Fruit fly (Drosophila melanogaster) whole organism, embryonic: ENCODE results near the gene PAN3.
A peak's percentile ranks its signal among the peaks of the same experiment; 100 is the strongest.

Source experiments
- Abd-B ChIP-seq: fragments of 200-800 bp; sonication (Bioruptor generic); optimal IDR thresholded peaks from 2 replicates; lab custom pipeline; 2018; ENCODE audit warnings: missing biosample characterization, mild to moderate bottlenecking, missing genetic modification characterization, moderate library complexity
- Ada2b ChIP-seq: fragments of 200-800 bp; sonication (Bioruptor generic); IDR thresholded peaks from 2 replicates; pipeline ENCODE4 v1.3.6; 2022; ENCODE audit warnings: missing biosample characterization, missing genetic modification characterization
- Blimp-1 ChIP-seq: fragments of 200-800 bp; sonication (Bioruptor generic); optimal IDR thresholded peaks from 3 replicates; lab custom pipeline; 2018; ENCODE audit warnings: missing biosample characterization, missing genetic modification characterization, mild to moderate bottlenecking, moderate library complexity, missing genetic modification reagents
- CG10147 ChIP-seq: fragments of 200-800 bp; sonication (Bioruptor generic); optimal IDR thresholded peaks from 2 replicates; lab custom pipeline; 2019; ENCODE audit warnings: missing biosample characterization, mild to moderate bottlenecking, missing genetic modification characterization, moderate library complexity
- CG10565 ChIP-seq: fragments of 200-800 bp; sonication (Bioruptor generic); optimal IDR thresholded peaks from 3 replicates; lab custom pipeline; 2016; ENCODE audit warnings: missing biosample characterization, mild to moderate bottlenecking, missing genetic modification characterization
- CG13624 ChIP-seq: fragments of 200-800 bp; sonication (Bioruptor generic); optimal IDR thresholded peaks from 2 replicates; lab custom pipeline; 2016; ENCODE audit warnings: missing biosample characterization, missing genetic modification characterization
- CG14441 ChIP-seq: fragments of 200-800 bp; sonication (Bioruptor generic); IDR thresholded peaks from 2 replicates; pipeline ENCODE4 v1.3.6; 2022; ENCODE audit warnings: missing biosample characterization, missing genetic modification characterization
- CG14667 ChIP-seq: fragments of 200-800 bp; sonication (Bioruptor generic); IDR thresholded peaks from 2 replicates; pipeline ENCODE4 v1.3.6; 2022; ENCODE audit warnings: missing biosample characterization, missing genetic modification characterization
- CG16863 ChIP-seq: fragments of 200-800 bp; sonication (Bioruptor generic); optimal IDR thresholded peaks from 3 replicates; lab custom pipeline; 2016; ENCODE audit warnings: missing biosample characterization, missing genetic modification characterization
- CG17186 ChIP-seq: fragments of 200-800 bp; sonication (Bioruptor generic); optimal IDR thresholded peaks from 3 replicates; lab custom pipeline; 2017; ENCODE audit warnings: missing biosample characterization, missing genetic modification reagents, missing genetic modification characterization
- CG17612 ChIP-seq: fragments of 200-800 bp; sonication (Bioruptor generic); IDR thresholded peaks from 2 replicates; pipeline ENCODE4 v1.3.6; 2022; ENCODE audit warnings: missing biosample characterization, missing genetic modification characterization
- CG17829 ChIP-seq: fragments of 200-800 bp; optimal IDR thresholded peaks from 2 replicates; lab custom pipeline; 2019; ENCODE audit warnings: missing biosample characterization, mild to moderate bottlenecking, missing genetic modification characterization, moderate library complexity
- CG1792 ChIP-seq: fragments of 200-800 bp; sonication (Bioruptor generic); optimal IDR thresholded peaks from 2 replicates; lab custom pipeline; 2016; ENCODE audit warnings: missing biosample characterization, missing genetic modification characterization
- CG18011 ChIP-seq: fragments of 200-800 bp; sonication (Bioruptor generic); optimal IDR thresholded peaks from 2 replicates; lab custom pipeline; 2017; ENCODE audit warnings: missing biosample characterization, missing genetic modification characterization, mild to moderate bottlenecking, moderate library complexity, missing genotype
- CG2116 ChIP-seq: fragments of 200-800 bp; sonication (Bioruptor generic); optimal IDR thresholded peaks from 3 replicates; lab custom pipeline; 2018; ENCODE audit warnings: missing biosample characterization, mild to moderate bottlenecking, missing genetic modification characterization
- CG34376 ChIP-seq: fragments of 200-800 bp; sonication (Bioruptor generic); optimal IDR thresholded peaks from 2 replicates; lab custom pipeline; 2018; ENCODE audit warnings: missing biosample characterization, mild to moderate bottlenecking, missing genetic modification characterization
- CG4707 ChIP-seq: fragments of 200-800 bp; sonication (Bioruptor generic); optimal IDR thresholded peaks from 2 replicates; lab custom pipeline; 2018; ENCODE audit warnings: missing biosample characterization, mild to moderate bottlenecking, missing genetic modification characterization, moderate library complexity
- CG6254 ChIP-seq: fragments of 200-800 bp; sonication (Bioruptor generic); optimal IDR thresholded peaks from 3 replicates; lab custom pipeline; 2017; ENCODE audit warnings: mild to moderate bottlenecking, missing biosample characterization, missing genetic modification reagents, missing genetic modification characterization
- CG6689 ChIP-seq: fragments of 200-800 bp; sonication (Bioruptor generic); IDR thresholded peaks from 2 replicates; pipeline ENCODE4 v1.3.6; 2022; ENCODE audit warnings: missing biosample characterization, missing genetic modification characterization
- CG6791 ChIP-seq: fragments of 200-800 bp; sonication (Bioruptor generic); IDR thresholded peaks from 3 replicates; pipeline ENCODE4 v1.3.6; 2022; ENCODE audit warnings: missing biosample characterization, missing genetic modification characterization; ENCODE audit not compliant: partially characterized antibody
- CG6813 ChIP-seq: fragments of 200-800 bp; sonication (Bioruptor generic); optimal IDR thresholded peaks from 2 replicates; lab custom pipeline; 2017; ENCODE audit warnings: missing biosample characterization, missing genetic modification characterization, mild to moderate bottlenecking, moderate library complexity, missing genetic modification reagents
- CG7372 ChIP-seq: fragments of 200-800 bp; sonication (Bioruptor generic); IDR thresholded peaks from 2 replicates; pipeline ENCODE4 v1.3.6; 2022; ENCODE audit warnings: missing biosample characterization, missing genetic modification characterization
- CG7745 ChIP-seq: fragments of 200-800 bp; sonication (Bioruptor generic); optimal IDR thresholded peaks from 2 replicates; lab custom pipeline; 2018; ENCODE audit warnings: missing biosample characterization, mild to moderate bottlenecking, missing genetic modification characterization, moderate library complexity
- CG8089 ChIP-seq: fragments of 200-800 bp; sonication (Bioruptor generic); optimal IDR thresholded peaks from 3 replicates; lab custom pipeline; 2016; ENCODE audit warnings: missing biosample characterization, missing genetic modification characterization
- CG9215 ChIP-seq: fragments of 200-800 bp; sonication (Bioruptor generic); IDR thresholded peaks from 2 replicates; pipeline ENCODE4 v1.3.6; 2022; ENCODE audit warnings: missing biosample characterization, missing genetic modification characterization
- ERR ChIP-seq: fragments of 200-800 bp; sonication (Bioruptor generic); optimal IDR thresholded peaks from 2 replicates; lab custom pipeline; 2016; ENCODE audit warnings: missing biosample characterization, missing genetic modification characterization
- GATAe ChIP-seq: fragments of 200-800 bp; sonication (Bioruptor generic); conservative IDR thresholded peaks from 2 replicates; pipeline ENCODE4 v1.3.6; 2022; ENCODE audit warnings: missing biosample characterization, missing genetic modification characterization
- Gsc ChIP-seq: fragments of 200-800 bp; sonication (Bioruptor generic); IDR thresholded peaks from 2 replicates; pipeline ENCODE4 v1.3.6; 2022; ENCODE audit warnings: missing biosample characterization, missing genetic modification characterization
- HHEX ChIP-seq: fragments of 200-800 bp; sonication (Bioruptor generic); optimal IDR thresholded peaks from 3 replicates; lab custom pipeline; 2017; ENCODE audit warnings: missing biosample characterization, mild to moderate bottlenecking, missing genetic modification characterization, missing genetic modification reagents
- Hey ChIP-seq: fragments of 200-800 bp; sonication (Bioruptor generic); optimal IDR thresholded peaks from 3 replicates; lab custom pipeline; 2018; ENCODE audit warnings: missing biosample characterization, mild to moderate bottlenecking, missing genetic modification characterization
- Hr39 ChIP-seq: fragments of >200 bp; optimal IDR thresholded peaks from 2 replicates; lab custom pipeline; 2017
- Hr51 ChIP-seq, 2 experiments: fragments of 200-800 bp; sonication (Bioruptor generic); optimal IDR thresholded peaks; 2 replicates in 1 of 2; 3 replicates in 1 of 2; lab custom pipeline; 2016 to 2018; ENCODE audit warnings: missing biosample characterization in 2 of 2, missing genetic modification characterization in 2 of 2, mild to moderate bottlenecking in 1 of 2, moderate library complexity in 1 of 2
- Mes4 ChIP-seq: fragments of 200-800 bp; sonication (Bioruptor generic); optimal IDR thresholded peaks from 2 replicates; lab custom pipeline; 2016; ENCODE audit warnings: missing biosample characterization, missing genetic modification characterization
- Optix ChIP-seq: fragments of 200-800 bp; sonication (Bioruptor generic); IDR thresholded peaks from 3 replicates; pipeline ENCODE4 v1.3.6; 2022; ENCODE audit warnings: missing biosample characterization, missing genetic modification characterization
- Scr ChIP-seq: fragments of 200-800 bp; sonication (Bioruptor generic); IDR thresholded peaks from 2 replicates; pipeline ENCODE4 v1.3.6; 2022; ENCODE audit warnings: missing biosample characterization, missing genetic modification characterization; ENCODE audit not compliant: partially characterized antibody
- Side ChIP-seq: fragments of 200-800 bp; sonication (Bioruptor generic); optimal IDR thresholded peaks from 2 replicates; lab custom pipeline; 2016; ENCODE audit warnings: missing biosample characterization, missing genetic modification characterization
- Six4 ChIP-seq: fragments of 200-800 bp; sonication (Bioruptor generic); optimal IDR thresholded peaks from 2 replicates; lab custom pipeline; 2016; ENCODE audit warnings: missing biosample characterization, missing genetic modification characterization
- Tbp ChIP-seq: fragments of >200 bp; optimal IDR thresholded peaks from 2 replicates; lab custom pipeline; 2018; ENCODE audit warnings: missing biosample characterization, missing genetic modification characterization
- ab ChIP-seq: fragments of 200-800 bp; sonication (Bioruptor generic); optimal IDR thresholded peaks from 2 replicates; lab custom pipeline; 2016; ENCODE audit warnings: missing biosample characterization, missing genetic modification characterization
- aop ChIP-seq: fragments of 200-800 bp; sonication (Bioruptor generic); IDR thresholded peaks from 2 replicates; pipeline ENCODE4 v1.3.6; 2022; ENCODE audit warnings: missing biosample characterization, missing genetic modification characterization
- br ChIP-seq: fragments of >200 bp; optimal IDR thresholded peaks from 2 replicates; lab custom pipeline; 2017
- dm ChIP-seq: fragments of 200-800 bp; sonication (Bioruptor generic); optimal IDR thresholded peaks from 3 replicates; lab custom pipeline; 2016; ENCODE audit warnings: missing biosample characterization, missing genetic modification characterization
- ind ChIP-seq: fragments of 200-800 bp; sonication (Bioruptor generic); optimal IDR thresholded peaks from 3 replicates; lab custom pipeline; 2016; ENCODE audit warnings: missing biosample characterization, missing genetic modification characterization
- otp ChIP-seq: fragments of 200-800 bp; sonication (Bioruptor generic); IDR thresholded peaks from 3 replicates; pipeline ENCODE4, ENCODE4 v1.3.6; 2022; ENCODE audit warnings: missing biosample characterization, missing genetic modification characterization
- row ChIP-seq: fragments of 200-800 bp; sonication (Bioruptor generic); IDR thresholded peaks from 3 replicates; pipeline ENCODE4 v1.3.6; 2022; ENCODE audit warnings: missing biosample characterization, missing genetic modification characterization
- sd ChIP-seq: fragments of 200-800 bp; sonication (Bioruptor generic); optimal IDR thresholded peaks from 3 replicates; lab custom pipeline; 2018; ENCODE audit warnings: missing biosample characterization, mild to moderate bottlenecking, missing genetic modification characterization, moderate library complexity
- slp2 ChIP-seq: fragments of 200-800 bp; sonication (Bioruptor generic); optimal IDR thresholded peaks from 2 replicates; lab custom pipeline; 2016; ENCODE audit warnings: missing biosample characterization, missing genetic modification characterization
- sna ChIP-seq: fragments of 200-800 bp; sonication (Bioruptor generic); IDR thresholded peaks from 2 replicates; pipeline ENCODE4 v1.3.6; 2022; ENCODE audit warnings: missing biosample characterization, missing genetic modification characterization; ENCODE audit not compliant: partially characterized antibody
- trem ChIP-seq: fragments of 200-800 bp; optimal IDR thresholded peaks from 3 replicates; lab custom pipeline; 2019; ENCODE audit warnings: missing biosample characterization, mild to moderate bottlenecking, missing genetic modification characterization, moderate library complexity
- trh ChIP-seq: fragments of 200-800 bp; sonication (Bioruptor generic); optimal IDR thresholded peaks from 2 replicates; lab custom pipeline; 2016; ENCODE audit warnings: missing biosample characterization, missing genetic modification characterization

The PAN3 gene

DNA sequence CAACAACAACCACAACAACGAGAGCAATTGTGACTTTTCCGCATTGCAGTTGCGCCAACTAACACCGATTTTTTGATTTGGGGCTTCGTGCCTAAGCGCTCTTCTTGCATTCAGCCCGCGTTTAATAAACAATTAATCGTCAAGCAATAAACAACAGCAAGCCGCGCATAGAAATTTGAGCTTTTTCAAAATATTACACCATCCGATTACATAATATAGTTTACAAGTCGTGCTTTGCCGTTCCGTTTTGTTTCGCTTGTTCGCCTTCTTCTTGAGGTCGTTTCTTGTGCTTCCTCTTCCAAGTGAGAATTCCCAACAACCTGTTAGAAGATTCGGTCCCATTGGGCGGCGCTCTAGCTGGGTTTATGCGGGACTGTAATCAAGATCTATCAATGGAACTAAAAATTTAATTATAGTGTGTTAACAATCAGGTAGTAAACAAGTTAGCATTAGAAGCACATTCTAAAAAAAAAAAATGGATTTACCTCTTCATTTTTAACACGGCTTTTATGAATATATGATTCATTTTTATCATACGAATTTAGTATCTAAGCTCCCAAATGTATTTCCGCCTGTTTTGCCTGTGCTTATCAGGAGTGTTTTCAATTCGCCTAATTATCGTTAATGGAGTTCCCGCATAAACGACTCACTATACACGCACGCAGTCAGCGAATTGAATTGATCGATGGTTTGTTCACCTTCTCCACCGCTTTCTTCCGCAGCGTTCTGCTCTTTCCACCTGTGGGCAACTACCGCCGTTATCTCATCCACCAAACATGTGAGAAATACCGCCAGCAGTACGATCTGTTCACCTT, 35.0 kb upstream of the PAN3 start (continued):
- TF ChIP-seq CG10147 (GFP tag; lab: Kevin White, UChicago), result peak; percentile 90
- TF ChIP-seq CG16863, result peak; percentile 62
- TF ChIP-seq row (GFP tag; lab: Robert Waterston, UW), result peak; percentile 89
- TF ChIP-seq trh (GFP tag; lab: Kevin White, UChicago), result peak; percentile 38
- TF ChIP-seq sna, result no peak
- TF ChIP-seq aop (GFP tag; lab: Robert Waterston, UW), result peak; percentile 56; the same call in 1 of the 2 replicates
- TF ChIP-seq Optix (GFP tag; lab: Robert Waterston, UW), result peak; percentile 46; the same call in 1 of the 3 replicates
- TF ChIP-seq Hr51 (GFP tag; optimal IDR thresholded peaks at IDR 0.05; lab: Kevin White, UChicago), result peak; percentile 71 to 89
- peak; percentile 50 for TF ChIP-seq CG14667
- peak; percentile 87 for TF ChIP-seq CG17829
- TF ChIP-seq ab (GFP tag; lab: Kevin White, UChicago), result no peak
- no peak for TF ChIP-seq Tbp (GFP tag; lab: Kevin White, UChicago)
- peak; percentile 88 for TF ChIP-seq Blimp-1 (GFP tag; lab: Kevin White, UChicago)
- TF ChIP-seq CG8089, result peak; percentile 11
- TF ChIP-seq CG4707, result peak; percentile 65
- peak; percentile 78 for TF ChIP-seq Ada2b
- TF ChIP-seq CG6791, result no peak
- peak; percentile 75 for TF ChIP-seq ind (GFP tag; lab: Kevin White, UChicago)
- peak; percentile 91 for TF ChIP-seq CG34376 (GFP tag; lab: Kevin White, UChicago)
- no peak for TF ChIP-seq Scr (GFP tag; lab: Robert Waterston, UW)
- peak; percentile 29 for TF ChIP-seq Hey (tag; lab: Kevin White, UChicago)
- peak; percentile 84 for TF ChIP-seq CG6689 (GFP tag; lab: Robert Waterston, UW)
- peak; percentile 86 for TF ChIP-seq Side (GFP tag; lab: Kevin White, UChicago)
- peak; percentile 61 for TF ChIP-seq Abd-B
- peak; percentile 60 for TF ChIP-seq CG18011 (GFP tag; lab: Kevin White, UChicago)
- no peak for TF ChIP-seq br (lab: Kevin White, UChicago)
- TF ChIP-seq CG1792 (GFP tag; lab: Kevin White, UChicago), result peak; percentile 54
- TF ChIP-seq Gsc (GFP tag; lab: Robert Waterston, UW), result no peak
- TF ChIP-seq CG7372 (GFP tag; lab: Robert Waterston, UW), result peak; percentile 59
- peak; percentile 40 for TF ChIP-seq ERR (GFP tag; lab: Kevin White, UChicago)
- TF ChIP-seq CG6254 (GFP tag; lab: Kevin White, UChicago), result peak; percentile 80
- no peak for TF ChIP-seq GATAe (GFP tag; lab: Robert Waterston, UW)
- peak; percentile 65; the same call in 1 of the 2 replicates for TF ChIP-seq CG14441
- peak; percentile 30 for TF ChIP-seq slp2 (GFP tag; lab: Kevin White, UChicago)
- TF ChIP-seq sd, result peak; percentile 68
- TF ChIP-seq Six4 (GFP tag; lab: Kevin White, UChicago), result peak; percentile 62
- no peak for TF ChIP-seq Hr39
- TF ChIP-seq CG17612, result no peak
- peak; percentile 57 for TF ChIP-seq CG17186 (GFP tag; lab: Kevin White, UChicago)
- peak; percentile 91 for TF ChIP-seq CG6813 (GFP tag; lab: Kevin White, UChicago)
- TF ChIP-seq otp (GFP tag; lab: Robert Waterston, UW), result peak; percentile 68
- peak; percentile 60 for TF ChIP-seq dm (GFP tag; lab: Kevin White, UChicago)
- TF ChIP-seq CG13624 (GFP tag; lab: Kevin White, UChicago), result peak; percentile 80
- TF ChIP-seq Mes4 (GFP tag; lab: Kevin White, UChicago), result peak; percentile 64
- peak; percentile 59 for TF ChIP-seq trem (tag; lab: Kevin White, UChicago)
- peak; percentile 85 for TF ChIP-seq HHEX (GFP tag; lab: Kevin White, UChicago)
- TF ChIP-seq CG2116 (GFP tag; lab: Kevin White, UChicago), result peak; percentile 58
- TF ChIP-seq CG9215 (GFP tag; lab: Robert Waterston, UW), result peak; percentile 43; the same call in 1 of the 2 replicates
- peak; percentile 50 for TF ChIP-seq CG10565
- no peak for TF ChIP-seq CG7745 (tag; lab: Kevin White, UChicago)
